Fruit fly (Drosophila melanogaster): Measurements from ENCODE around the gene CG4546.

The CG4546 gene

DNA sequence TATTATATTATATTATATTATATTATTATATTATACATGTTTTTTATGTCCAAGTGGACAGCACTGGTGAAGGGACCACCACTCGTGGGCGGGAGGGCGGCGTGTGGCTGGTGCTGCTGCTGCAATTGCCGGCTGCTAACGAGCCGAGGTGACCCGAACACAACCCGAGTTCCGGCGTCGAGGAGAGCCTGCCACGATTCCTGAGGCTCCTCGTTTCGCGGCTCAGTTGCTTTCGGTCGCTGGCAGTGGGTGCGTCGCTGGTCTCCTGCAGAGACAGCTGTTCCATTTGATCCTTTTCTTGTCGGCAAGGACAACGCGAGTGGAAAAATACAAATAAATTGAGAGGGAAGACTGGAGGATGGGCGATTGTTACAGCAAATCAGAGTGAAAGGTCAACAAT is 36.0 kb upstream of the CG4546 start:
- TF ChIP-seq Ravus (GFP tag; IDR thresholded peaks at IDR 0.05) (no peak), bigmax (GFP tag; optimal IDR thresholded peaks at IDR 0.05) (no peak), gcm2 (GFP tag; optimal IDR thresholded peaks at IDR 0.05) (no peak), CG7745 (tag; optimal IDR thresholded peaks at IDR 0.05) (no peak), Optix (GFP tag; IDR thresholded peaks at IDR 0.05) (no peak), CG14965 (GFP tag; optimal IDR thresholded peaks at IDR 0.05; ENCODE audit: borderline replicate concordance) (no peak), crol (GFP tag; IDR thresholded peaks at IDR 0.05) (0 out of 2 replicates have a peak, but pooled peaks have one; percentile 41), H2.0 (GFP tag; IDR thresholded peaks at IDR 0.05) (no peak), lov (optimal IDR thresholded peaks at IDR 0.05) (no peak), lov (GFP tag; IDR thresholded peaks at IDR 0.05) (0 out of 3 replicates have a peak, but pooled peaks have one; percentile 38), usp (GFP tag; optimal IDR thresholded peaks at IDR 0.05) (no peak), CG11504 (tag; optimal IDR thresholded peaks at IDR 0.05) (no peak), CG7372 (GFP tag; IDR thresholded peaks at IDR 0.05) (no peak), CG7839 (tag; optimal IDR thresholded peaks at IDR 0.05) (no peak), CG13424 (tag; optimal IDR thresholded peaks at IDR 0.05) (no peak), CG17186 (GFP tag; optimal IDR thresholded peaks at IDR 0.05) (no peak), Asciz (GFP tag; optimal IDR thresholded peaks at IDR 0.05) (no peak), CG16815 (GFP tag; optimal IDR thresholded peaks at IDR 0.05) (no peak), zfh1 (GFP tag; IDR thresholded peaks at IDR 0.05) (no peak), Aef1 (GFP tag; IDR thresholded peaks at IDR 0.05) (no peak), br (optimal IDR thresholded peaks at IDR 0.05) (no peak), D (optimal IDR thresholded peaks at IDR 0.05) (peak; percentile 44), D (GFP tag; optimal IDR thresholded peaks at IDR 0.05) (no peak), hth (optimal IDR thresholded peaks at IDR 0.05) (no peak), CkIIα-i1 (GFP tag; IDR thresholded peaks at IDR 0.05) (no peak), CG34422 (GFP tag; IDR thresholded peaks at IDR 0.05) (no peak), CG17359 (tag; optimal IDR thresholded peaks at IDR 0.05) (no peak), nerfin-2 (GFP tag; IDR thresholded peaks at IDR 0.05; ENCODE audit: partially characterized antibody) (no peak), CG10543 (GFP tag; optimal IDR thresholded peaks at IDR 0.05) (peak; percentile 11), CG8388 (GFP tag; optimal IDR thresholded peaks at IDR 0.05) (no peak), CTCF (GFP tag; optimal IDR thresholded peaks at IDR 0.05) (no peak), CG10267 (tag; optimal IDR thresholded peaks at IDR 0.05) (no peak), Rfx (GFP tag; IDR thresholded peaks at IDR 0.05) (no peak), CG1603 (tag; optimal IDR thresholded peaks at IDR 0.05) (no peak), nom (GFP tag; optimal IDR thresholded peaks at IDR 0.05) (peak; percentile 47), CG1233 (GFP tag; optimal IDR thresholded peaks at IDR 0.05) (peak; percentile 54), CG5245 (GFP tag; optimal IDR thresholded peaks at IDR 0.05) (no peak), gem (tag; optimal IDR thresholded peaks at IDR 0.05) (no peak), Med (GFP tag) (peak; percentile 81), CG32532 (GFP tag; IDR thresholded peaks at IDR 0.05) (no peak), Dip2 (GFP tag; IDR thresholded peaks at IDR 0.05) (no peak), jing (GFP tag; optimal IDR thresholded peaks at IDR 0.05) (no peak), CG14710 (tag; optimal IDR thresholded peaks at IDR 0.05) (no peak), mam (GFP tag; optimal IDR thresholded peaks at IDR 0.05) (no peak), psq (GFP tag; optimal IDR thresholded peaks at IDR 0.05) (no peak), mld (GFP tag; IDR thresholded peaks at IDR 0.05; ENCODE audit: partially characterized antibody) (no peak), wdn (GFP tag; IDR thresholded peaks at IDR 0.05) (no peak), Myb (GFP tag; optimal IDR thresholded peaks at IDR 0.05) (no peak), sim (GFP tag; IDR thresholded peaks at IDR 0.05) (no peak), CHES-1-like (GFP tag; optimal IDR thresholded peaks at IDR 0.05) (no peak), Drgx (GFP tag; IDR thresholded peaks at IDR 0.05) (no peak), CG4730 (GFP tag; IDR thresholded peaks at IDR 0.05) (no peak), Lhr (GFP tag; optimal IDR thresholded peaks at IDR 0.05) (no peak), ham (GFP tag; IDR thresholded peaks at IDR 0.05) (no peak)
